Worm (Caenorhabditis elegans): ENCODE measurements around the gene F40G9.6.

The F40G9.6 gene

DNA sequence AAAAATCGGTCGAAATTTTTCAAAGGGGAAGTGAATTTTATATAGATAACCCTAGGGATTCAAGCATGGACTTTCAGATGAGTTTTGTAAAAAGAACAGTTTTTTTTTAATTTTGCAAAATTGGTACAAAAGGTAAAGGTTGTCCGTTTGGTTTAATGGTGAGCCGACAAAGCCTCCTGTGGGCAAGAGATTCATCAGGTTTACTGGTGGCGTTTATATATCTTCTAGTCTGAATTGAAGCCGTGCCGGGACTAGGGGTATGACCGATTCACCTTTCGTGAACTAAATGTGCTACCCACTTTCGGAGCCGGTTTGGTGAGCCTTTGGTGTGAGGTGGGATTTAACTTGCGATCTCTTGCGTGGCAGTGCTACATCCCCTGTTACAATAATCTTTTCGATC is 1.2 kb upstream of the F40G9.6 start:
- no peak for TF ChIP-seq ceh-39 (tag; optimal IDR thresholded peaks at IDR 0.05)
- TF ChIP-seq unc-120 (tag; optimal IDR thresholded peaks at IDR 0.05; ENCODE audit: poor library complexity, severe bottlenecking): no peak
- no peak for TF ChIP-seq cnd-1 (tag; optimal IDR thresholded peaks at IDR 0.05)
- TF ChIP-seq tbx-8 (GFP tag; optimal IDR thresholded peaks at IDR 0.05): peak; percentile 23
- no peak for TF ChIP-seq drap-1 (GFP tag; optimal IDR thresholded peaks at IDR 0.05)

DNA sequence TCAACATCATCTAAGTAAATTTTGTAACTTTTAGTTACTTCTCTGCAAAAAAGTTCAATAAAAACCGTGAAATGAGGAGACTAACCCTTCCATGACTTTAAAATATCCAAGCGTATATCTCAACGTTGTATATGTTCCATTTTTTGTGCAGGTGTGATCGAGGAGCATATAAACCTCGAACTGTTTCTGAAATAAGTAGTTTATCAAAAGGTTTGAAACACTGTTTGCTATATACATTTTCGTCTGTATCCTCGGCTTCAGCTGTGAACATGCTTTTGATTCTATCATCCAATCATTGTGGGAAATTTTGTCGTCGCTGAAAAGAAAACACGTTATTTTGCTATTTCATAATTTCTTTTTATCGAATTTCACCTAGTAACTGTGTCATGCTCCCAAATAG is 1.6 kb downstream of the F40G9.6 start, which contains the start of gene F40G9.5:
TSS of gene F40G9.5 (plus strand) at position 301 of the 400 bp plus-strand sequence.
- TF ChIP-seq ceh-39 (tag; optimal IDR thresholded peaks at IDR 0.05): no peak
- no peak for TF ChIP-seq pha-4 (tag; optimal IDR thresholded peaks at IDR 0.05)
- no peak for TF ChIP-seq bed-3 (GFP tag; optimal IDR thresholded peaks at IDR 0.05)
- no peak for TF ChIP-seq unc-120 (tag; optimal IDR thresholded peaks at IDR 0.05; ENCODE audit: poor library complexity, severe bottlenecking)
- no peak for TF ChIP-seq M03D4.4 (tag; optimal IDR thresholded peaks at IDR 0.05)

DNA sequence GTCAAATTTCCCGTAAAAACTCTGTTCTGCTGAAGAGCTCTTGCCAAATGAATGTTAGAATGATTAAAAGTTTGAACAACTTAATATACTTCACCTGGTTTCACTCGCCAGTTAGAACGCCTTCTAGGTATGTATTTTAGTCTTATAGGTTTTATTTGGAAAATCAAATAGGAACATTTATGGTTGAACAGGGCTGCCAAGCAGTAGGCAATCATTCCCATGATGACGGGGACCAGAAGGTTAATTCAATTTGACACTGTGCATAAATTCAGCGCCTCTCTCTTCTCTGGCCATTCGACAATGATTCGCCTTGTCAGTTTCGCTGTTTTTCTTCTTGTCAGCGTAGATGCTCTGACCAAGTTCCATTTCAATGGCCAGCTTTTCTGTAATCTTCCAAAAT is 2.7 kb downstream of the F40G9.6 start, which contains the start of gene F40G9.15:
TSS of gene F40G9.15 (plus strand) at position 301 of the 400 bp plus-strand sequence.
- TF ChIP-seq tbx-8 (GFP tag; optimal IDR thresholded peaks at IDR 0.05) (no peak), nhr-28 (tag; optimal IDR thresholded peaks at IDR 0.05) (no peak), unc-39 (tag; optimal IDR thresholded peaks at IDR 0.05) (no peak), sem-2 (GFP tag; optimal IDR thresholded peaks at IDR 0.05) (no peak), ceh-83 (GFP tag; optimal IDR thresholded peaks at IDR 0.05) (no peak), blmp-1 (tag; optimal IDR thresholded peaks at IDR 0.05) (no peak), lin-13 (tag; optimal IDR thresholded peaks at IDR 0.05) (no peak), ceh-43 (GFP tag; optimal IDR thresholded peaks at IDR 0.05) (no peak), drap-1 (GFP tag; optimal IDR thresholded peaks at IDR 0.05) (no peak)

DNA sequence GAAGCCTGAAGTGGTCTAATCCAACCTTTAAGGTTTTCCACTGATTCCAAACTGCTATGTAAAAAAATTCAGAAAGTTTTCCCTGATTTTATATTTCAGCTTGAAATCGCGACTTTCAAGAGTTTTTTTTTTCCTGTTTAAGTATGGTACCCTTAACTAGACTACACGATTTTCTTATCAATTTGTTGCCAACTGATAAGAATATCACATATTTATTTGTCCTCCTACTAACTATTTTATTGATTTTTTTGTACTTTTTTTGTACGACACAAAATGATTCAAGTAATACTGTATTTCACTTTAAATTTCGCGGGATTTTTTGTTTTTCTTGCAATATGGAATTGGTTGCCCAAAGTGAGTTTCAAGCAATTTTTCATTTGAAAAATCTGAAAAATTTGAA is 3.7 kb downstream of the F40G9.6 start:
- no peak for TF ChIP-seq snpc-4 (tag; optimal IDR thresholded peaks at IDR 0.05)
- TF ChIP-seq mab-5 (tag; optimal IDR thresholded peaks at IDR 0.05): no peak
- TF ChIP-seq unc-39 (tag; optimal IDR thresholded peaks at IDR 0.05): no peak
- no peak for TF ChIP-seq mls-2 (tag; optimal IDR thresholded peaks at IDR 0.05)
- TF ChIP-seq hlh-1 (tag; optimal IDR thresholded peaks at IDR 0.05): no peak
- no peak for TF ChIP-seq blmp-1 (tag; optimal IDR thresholded peaks at IDR 0.05)
- TF ChIP-seq nhr-28 (tag; optimal IDR thresholded peaks at IDR 0.05): no peak
- no peak for TF ChIP-seq ztf-11 (tag; optimal IDR thresholded peaks at IDR 0.05)
- TF ChIP-seq M03D4.4 (tag; optimal IDR thresholded peaks at IDR 0.05): no peak
- TF ChIP-seq ces-1 (GFP tag; optimal IDR thresholded peaks at IDR 0.05): no peak
- TF ChIP-seq nhr-12 (tag; optimal IDR thresholded peaks at IDR 0.05): no peak
- no peak for TF ChIP-seq lsy-2 (tag; optimal IDR thresholded peaks at IDR 0.05)
- TF ChIP-seq unc-120 (tag; optimal IDR thresholded peaks at IDR 0.05; ENCODE audit: poor library complexity, severe bottlenecking): no peak
- TF ChIP-seq zip-8 (tag; optimal IDR thresholded peaks at IDR 0.05): no peak
- TF ChIP-seq nhr-76 (tag; optimal IDR thresholded peaks at IDR 0.05): no peak
- TF ChIP-seq ceh-39 (tag; optimal IDR thresholded peaks at IDR 0.05): no peak
- no peak for TF ChIP-seq unc-62 (GFP tag; optimal IDR thresholded peaks at IDR 0.05)
- TF ChIP-seq sem-2 (GFP tag; optimal IDR thresholded peaks at IDR 0.05): no peak
- TF ChIP-seq elt-1 (tag; optimal IDR thresholded peaks at IDR 0.05; ENCODE audit: borderline replicate concordance, insufficient read depth): no peak
- TF ChIP-seq ceh-83 (GFP tag; optimal IDR thresholded peaks at IDR 0.05): no peak

DNA sequence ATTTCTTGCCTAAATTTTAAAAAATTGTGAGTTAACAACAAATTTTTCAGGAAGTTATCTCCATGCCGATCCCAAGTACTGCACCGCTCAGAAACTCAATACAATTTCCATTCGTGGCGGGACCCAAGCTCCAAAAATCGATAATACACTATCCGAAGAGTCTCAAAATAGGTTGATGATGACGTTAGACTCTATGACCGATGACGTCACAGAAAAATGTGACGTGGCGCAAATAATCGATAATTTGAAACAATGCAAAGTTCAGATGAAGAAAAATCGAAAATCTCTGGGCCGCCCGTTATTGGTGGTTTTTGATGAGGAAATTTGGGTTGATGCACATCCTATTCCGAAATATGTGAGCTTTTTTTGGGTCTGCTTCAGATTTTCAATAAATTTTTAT is 5.0 kb downstream of the F40G9.6 start:
- TF ChIP-seq zip-8 (tag; optimal IDR thresholded peaks at IDR 0.05) (peak; percentile 83), ces-1 (GFP tag; optimal IDR thresholded peaks at IDR 0.05) (no peak)

DNA sequence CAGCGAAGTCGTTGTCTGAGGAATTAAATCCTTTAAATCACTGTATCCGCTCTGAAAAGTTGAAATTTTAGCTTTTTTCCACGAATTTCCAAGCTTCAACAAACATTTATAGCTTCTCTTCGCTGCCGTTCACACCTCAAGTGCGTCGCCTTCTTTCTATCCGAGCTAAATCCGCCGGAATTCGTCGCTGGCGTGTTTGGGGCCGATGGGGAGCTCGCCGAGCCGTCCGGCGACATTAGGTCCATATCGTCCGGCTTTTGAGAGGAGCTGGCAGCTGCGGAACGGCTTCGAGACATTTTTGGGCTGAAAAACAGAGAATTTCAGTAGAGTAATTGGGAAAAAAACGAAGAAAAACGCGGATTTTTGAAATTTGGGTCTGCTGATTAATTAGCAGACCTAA is 8.5 kb downstream of the F40G9.6 start, which contains the start of gene mxl-2:
TSS of gene mxl-2 (minus strand) at position 303 of the 400 bp plus-strand sequence.
- TF ChIP-seq sptf-1 (tag; optimal IDR thresholded peaks at IDR 0.05): no peak
- TF ChIP-seq nhr-2 (tag; optimal IDR thresholded peaks at IDR 0.05): no peak
- TF ChIP-seq M03D4.4 (tag; optimal IDR thresholded peaks at IDR 0.05): no peak
- TF ChIP-seq flh-1 (GFP tag; optimal IDR thresholded peaks at IDR 0.05): no peak
- TF ChIP-seq tbx-8 (GFP tag; optimal IDR thresholded peaks at IDR 0.05): no peak
- no peak for TF ChIP-seq sem-2 (GFP tag; optimal IDR thresholded peaks at IDR 0.05)
- TF ChIP-seq pha-4 (tag; optimal IDR thresholded peaks at IDR 0.05): no peak
- TF ChIP-seq mab-5 (tag; optimal IDR thresholded peaks at IDR 0.05): no peak
- TF ChIP-seq ztf-11 (tag; optimal IDR thresholded peaks at IDR 0.05): no peak
- TF ChIP-seq ceh-83 (GFP tag; optimal IDR thresholded peaks at IDR 0.05): no peak
- no peak for TF ChIP-seq unc-62 (GFP tag; optimal IDR thresholded peaks at IDR 0.05)
- TF ChIP-seq zip-8 (tag; optimal IDR thresholded peaks at IDR 0.05): no peak
